Worm (Caenorhabditis elegans) whole organism, L3 larva: ENCODE data around the gene F15H10.12.

Source experiments
- ama-1 ChIP-seq: fragments of 150-350 bp; optimal IDR thresholded peaks from 2 replicates; lab custom pipeline; 2018
- egl-5 ChIP-seq: fragments of 150-350 bp; optimal IDR thresholded peaks from 2 replicates; lab custom pipeline; 2017; ENCODE audit warnings: missing biosample characterization, missing genetic modification reagents, missing genetic modification characterization, inconsistent platforms
- elt-3 ChIP-seq, 3 experiments: fragments of 150-350 bp in 1 of 3; sonication (generic microtip) in 2 of 3; optimal IDR thresholded peaks; 2 replicates in 2 of 3; 4 replicates in 1 of 3; lab custom pipeline; 2014 to 2017; ENCODE audit warnings: missing biosample characterization in 3 of 3, missing genetic modification characterization in 3 of 3
- mdl-1 ChIP-seq: fragments of 150-350 bp; optimal IDR thresholded peaks from 2 replicates; lab custom pipeline; 2014; ENCODE audit warnings: missing biosample characterization, missing genetic modification characterization
- nfya-1 ChIP-seq: sonication (generic microtip); optimal IDR thresholded peaks from 2 replicates; lab custom pipeline; 2017; ENCODE audit warnings: missing genetic modification characterization, mild to moderate bottlenecking, missing compliant biosample characterization, antibody characterized with exemption, moderate library complexity; ENCODE audit not compliant: insufficient read depth
- nhr-11 ChIP-seq: fragments of 150-350 bp; optimal IDR thresholded peaks from 2 replicates; lab custom pipeline; 2014; ENCODE audit warnings: missing biosample characterization, missing genetic modification characterization
- nhr-237 ChIP-seq: fragments of 150-350 bp; optimal IDR thresholded peaks from 2 replicates; lab custom pipeline; 2014; ENCODE audit warnings: missing biosample characterization, missing genetic modification characterization
- snpc-4 ChIP-seq: fragments of 150-350 bp; optimal IDR thresholded peaks from 2 replicates; lab custom pipeline; 2014; ENCODE audit warnings: missing biosample characterization, missing genetic modification characterization

DNA sequence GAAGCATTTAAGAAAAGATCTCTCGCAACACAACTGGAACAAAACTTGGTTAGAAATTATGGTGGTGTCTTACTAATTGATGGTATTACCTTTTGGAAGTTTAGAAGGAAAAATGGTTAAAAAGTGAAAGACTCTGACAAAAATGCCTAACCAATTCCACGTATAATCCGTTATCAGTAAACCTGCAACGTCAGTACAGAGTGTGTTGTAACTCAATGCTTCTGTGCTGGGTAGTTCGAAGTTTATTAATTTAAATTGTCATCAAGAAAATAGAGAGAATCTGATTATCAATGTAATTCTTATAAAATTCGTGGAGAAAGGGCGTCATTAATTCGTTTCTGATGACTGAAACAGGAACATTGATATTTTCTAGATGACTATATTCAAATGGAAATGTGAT is 25.3 kb upstream of the F15H10.12 start:
- TF ChIP-seq elt-3 (tag; optimal IDR thresholded peaks at IDR 0.05; lab: Kevin White, UChicago), result no peak
- TF ChIP-seq nfya-1, result no peak
- no peak for TF ChIP-seq ama-1 (lab: Kevin White, UChicago)
- no peak for TF ChIP-seq snpc-4 (tag; lab: Kevin White, UChicago)
- TF ChIP-seq nhr-11 (tag; lab: Kevin White, UChicago), result no peak
- no peak for TF ChIP-seq nhr-237 (tag; lab: Kevin White, UChicago)
- TF ChIP-seq egl-5 (tag; lab: Kevin White, UChicago), result no peak
- no peak for TF ChIP-seq mdl-1 (tag; lab: Kevin White, UChicago)
